Worm (Caenorhabditis elegans) whole organism, L3 larva: ENCODE measurements around the gene bus-5.

Source experiments
- lin-39 ChIP-seq: fragments of 150-350 bp; optimal IDR thresholded peaks from 2 replicates; lab custom pipeline; 2018; ENCODE audit warnings: missing biosample characterization, missing genetic modification reagents, missing genetic modification characterization
- nhr-11 ChIP-seq: fragments of 150-350 bp; optimal IDR thresholded peaks from 2 replicates; lab custom pipeline; 2014; ENCODE audit warnings: missing biosample characterization, missing genetic modification characterization
- pha-4 ChIP-seq: fragments of 150-350 bp; optimal IDR thresholded peaks from 2 replicates; lab custom pipeline; 2014; ENCODE audit warnings: missing biosample characterization, missing genetic modification reagents, missing genetic modification characterization
- snpc-4 ChIP-seq: fragments of 150-350 bp; optimal IDR thresholded peaks from 2 replicates; lab custom pipeline; 2014; ENCODE audit warnings: missing biosample characterization, missing genetic modification characterization
- unc-39 ChIP-seq: sonication (generic microtip); optimal IDR thresholded peaks from 4 replicates; lab custom pipeline; 2017; ENCODE audit warnings: missing biosample characterization, missing genetic modification characterization

- TF ChIP-seq unc-39 (no peak), pha-4 (tag; lab: Kevin White, UChicago) (no peak), nhr-11 (tag; lab: Kevin White, UChicago) (no peak), lin-39 (tag; lab: Kevin White, UChicago) (no peak), snpc-4 (tag; lab: Kevin White, UChicago) (no peak)
These were observed 31.3 kb upstream of the bus-5 start for ce11 chrX:2144236-2144635.
